Fruit fly (Drosophila melanogaster) whole organism: ENCODE measurements around the gene CrebA.

Experiments
- CG8478 ChIP-seq: fragments of >200 bp; optimal IDR thresholded peaks from 2 replicates; lab custom pipeline; 2018; ENCODE audit warnings: inconsistent platforms
- Dll ChIP-seq: fragments of >200 bp; optimal IDR thresholded peaks from 2 replicates; lab custom pipeline; 2017
- pan ChIP-seq: fragments of >200 bp; optimal IDR thresholded peaks from 2 replicates; lab custom pipeline; 2017
- psq ChIP-seq: fragments of >200 bp; optimal IDR thresholded peaks from 2 replicates; lab custom pipeline; 2017

dm6 chr3L:15597037-15597785, 62.0 kb downstream of the CrebA start:
- TF ChIP-seq CG8478 (lab: Kevin White, UChicago) (no peak), psq (lab: Kevin White, UChicago) (no peak), pan (lab: Kevin White, UChicago) (no peak), Dll (lab: Kevin White, UChicago) (no peak)
